Worm (Caenorhabditis elegans) whole organism, young adult: ENCODE data around the gene Y53C12A.6.
A peak's percentile ranks its signal among the peaks of the same experiment; 100 is the strongest.

ENCODE experiments used
- F22D6.2 ChIP-seq: sonication (generic microtip); optimal IDR thresholded peaks from 2 replicates; lab custom pipeline; 2016; ENCODE audit warnings: mild to moderate bottlenecking, missing genetic modification characterization, missing compliant biosample characterization
- F23B12.7 ChIP-seq: sonication (generic microtip); optimal IDR thresholded peaks from 2 replicates; lab custom pipeline; 2017; ENCODE audit warnings: missing genetic modification characterization, mild to moderate bottlenecking, missing compliant biosample characterization, antibody characterized with exemption, moderate library complexity; ENCODE audit not compliant: insufficient read depth
- F49E8.2 ChIP-seq: sonication (generic microtip); optimal IDR thresholded peaks from 3 replicates; lab custom pipeline; 2017; ENCODE audit warnings: missing genetic modification characterization, mild to moderate bottlenecking, missing compliant biosample characterization, antibody characterized with exemption, moderate library complexity; ENCODE audit not compliant: insufficient read depth
- T26A5.8 ChIP-seq: sonication (generic microtip); optimal IDR thresholded peaks from 2 replicates; lab custom pipeline; 2016; ENCODE audit warnings: missing genetic modification characterization, missing compliant biosample characterization
- Y53F4B.3 ChIP-seq: fragments of 200-800 bp; sonication (Bioruptor generic); IDR thresholded peaks from 2 replicates; pipeline ENCODE4 v1.3.6; 2022; ENCODE audit warnings: missing genetic modification reagents, missing genetic modification characterization, missing compliant biosample characterization
- ZK185.1 ChIP-seq: sonication (generic microtip); optimal IDR thresholded peaks from 2 replicates; lab custom pipeline; 2016; ENCODE audit warnings: mild to moderate bottlenecking, missing genetic modification characterization, missing compliant biosample characterization; ENCODE audit not compliant: poor library complexity, severe bottlenecking
- akir-1 ChIP-seq: fragments of 200-800 bp; sonication (Bioruptor generic); optimal IDR thresholded peaks from 2 replicates; lab custom pipeline; 2018; ENCODE audit warnings: mild to moderate bottlenecking, missing genetic modification characterization, moderate library complexity, missing compliant biosample characterization
- aptf-2 ChIP-seq: fragments of 200-800 bp; sonication (Bioruptor generic); conservative IDR thresholded peaks from 2 replicates; pipeline ENCODE4 v1.3.6; 2022; ENCODE audit warnings: missing genetic modification reagents, missing genetic modification characterization, missing compliant biosample characterization
- aptf-3 ChIP-seq: fragments of 200-800 bp; sonication (Bioruptor generic); IDR thresholded peaks from 2 replicates; pipeline ENCODE4 v1.3.6; 2022; ENCODE audit warnings: missing genetic modification characterization, missing compliant biosample characterization
- atf-7 ChIP-seq: sonication (generic microtip); optimal IDR thresholded peaks from 2 replicates; lab custom pipeline; 2017; ENCODE audit warnings: mild to moderate bottlenecking, missing genetic modification characterization, missing compliant biosample characterization
- athp-1 ChIP-seq: sonication (generic microtip); optimal IDR thresholded peaks from 2 replicates; lab custom pipeline; 2017; ENCODE audit warnings: mild to moderate bottlenecking, missing genetic modification characterization, missing compliant biosample characterization
- attf-3 ChIP-seq: fragments of 200-800 bp; sonication (Bioruptor generic); conservative IDR thresholded peaks from 2 replicates; pipeline ENCODE4 v1.3.6; 2022; ENCODE audit warnings: missing genetic modification reagents, missing genetic modification characterization, missing compliant biosample characterization
- attf-6 ChIP-seq: fragments of 200-800 bp; sonication (Bioruptor generic); IDR thresholded peaks from 2 replicates; pipeline ENCODE4 v1.3.6; 2022; ENCODE audit warnings: missing genetic modification reagents, missing genetic modification characterization, missing compliant biosample characterization
- bed-2 ChIP-seq: fragments of 200-800 bp; sonication (Bioruptor generic); IDR thresholded peaks from 2 replicates; pipeline ENCODE4 v1.3.6; 2022; ENCODE audit warnings: missing genetic modification reagents, missing genetic modification characterization, missing compliant biosample characterization
- cebp-2 ChIP-seq: fragments of 200-800 bp; sonication (Bioruptor generic); IDR thresholded peaks from 2 replicates; pipeline ENCODE4 v1.3.6; 2022; ENCODE audit warnings: missing genetic modification characterization, missing compliant biosample characterization
- dox-1 ChIP-seq: fragments of 200-800 bp; sonication (Bioruptor generic); IDR thresholded peaks from 2 replicates; pipeline ENCODE4 v1.3.6; 2022; ENCODE audit warnings: missing genetic modification reagents, missing genetic modification characterization, missing compliant biosample characterization
- dpl-1 ChIP-seq: fragments of 150-350 bp; optimal IDR thresholded peaks from 2 replicates; lab custom pipeline; 2014; ENCODE audit warnings: missing biosample characterization, missing genetic modification reagents, missing genetic modification characterization
- efl-1 ChIP-seq: fragments of 150-350 bp; optimal IDR thresholded peaks from 2 replicates; lab custom pipeline; 2014; ENCODE audit warnings: missing biosample characterization, missing genetic modification reagents, missing genetic modification characterization
- egl-18 ChIP-seq: fragments of 200-800 bp; sonication (Bioruptor generic); IDR thresholded peaks from 2 replicates; pipeline ENCODE4 v1.3.6; 2022; ENCODE audit warnings: missing genetic modification reagents, missing genetic modification characterization, missing compliant biosample characterization
- egrh-3 ChIP-seq: fragments of 200-800 bp; sonication (Bioruptor generic); IDR thresholded peaks from 2 replicates; pipeline ENCODE4 v1.3.6; 2022; ENCODE audit warnings: missing genetic modification reagents, missing genetic modification characterization, missing compliant biosample characterization
- ets-4 ChIP-seq: fragments of 200-800 bp; sonication (Bioruptor generic); optimal IDR thresholded peaks from 2 replicates; lab custom pipeline; 2018; ENCODE audit warnings: mild to moderate bottlenecking, missing genetic modification characterization, missing compliant biosample characterization
- him-1 ChIP-seq: sonication (generic microtip); optimal IDR thresholded peaks from 2 replicates; lab custom pipeline; 2016; ENCODE audit warnings: missing genotype, missing genetic modification reagents, missing genetic modification characterization, missing compliant biosample characterization
- hlh-12 ChIP-seq: sonication (generic microtip); optimal IDR thresholded peaks from 2 replicates; lab custom pipeline; 2016; ENCODE audit warnings: missing genetic modification characterization, missing compliant biosample characterization
- hrde-1 ChIP-seq: sonication (generic microtip); optimal IDR thresholded peaks from 2 replicates; lab custom pipeline; 2016; ENCODE audit warnings: missing genetic modification characterization, mild to moderate bottlenecking, missing compliant biosample characterization, moderate library complexity, missing genotype, missing genetic modification reagents, borderline replicate concordance
- lag-1 ChIP-seq: fragments of 200-800 bp; sonication (Bioruptor generic); IDR thresholded peaks from 2 replicates; pipeline ENCODE4 v1.3.6; 2022; ENCODE audit warnings: missing genetic modification reagents, missing genetic modification characterization, missing compliant biosample characterization
- lin-26 ChIP-seq: fragments of 200-800 bp; sonication (Bioruptor generic); IDR thresholded peaks from 2 replicates; pipeline ENCODE4 v1.3.6; 2022; ENCODE audit warnings: missing genetic modification reagents, missing genetic modification characterization, missing compliant biosample characterization
- lin-35 ChIP-seq, 3 experiments: fragments of 150-350 bp in 2 of 3; sonication (generic microtip) in 1 of 3; optimal IDR thresholded peaks; 2 replicates each; lab custom pipeline; 2014 to 2018; ENCODE audit warnings: missing biosample characterization in 3 of 3, missing genetic modification characterization in 3 of 3, missing genetic modification reagents in 3 of 3
- lin-40 ChIP-seq: sonication (generic microtip); optimal IDR thresholded peaks from 2 replicates; lab custom pipeline; 2016; ENCODE audit warnings: missing genetic modification characterization, mild to moderate bottlenecking, missing compliant biosample characterization, missing genotype, missing genetic modification reagents
- lin-54 ChIP-seq: fragments of 200-800 bp; sonication (Bioruptor generic); optimal IDR thresholded peaks from 2 replicates; lab custom pipeline; 2018; ENCODE audit warnings: mild to moderate bottlenecking, missing genetic modification characterization, missing compliant biosample characterization
- lir-1 ChIP-seq: fragments of 200-800 bp; sonication (Bioruptor generic); conservative IDR thresholded peaks from 2 replicates; pipeline ENCODE4 v1.3.6; 2022; ENCODE audit warnings: missing genetic modification reagents, missing genetic modification characterization, missing compliant biosample characterization
- lsy-27 ChIP-seq: sonication (generic microtip); optimal IDR thresholded peaks from 2 replicates; lab custom pipeline; 2017; ENCODE audit warnings: missing genetic modification characterization, mild to moderate bottlenecking, missing compliant biosample characterization, antibody characterized with exemption, missing genotype, borderline replicate concordance; ENCODE audit not compliant: insufficient read depth
- madf-10 ChIP-seq: sonication (generic microtip); optimal IDR thresholded peaks from 2 replicates; lab custom pipeline; 2016; ENCODE audit warnings: mild to moderate bottlenecking, missing genetic modification characterization, missing compliant biosample characterization
- madf-3 ChIP-seq: fragments of 200-800 bp; sonication (Bioruptor generic); IDR thresholded peaks from 2 replicates; pipeline ENCODE4 v1.3.6; 2022; ENCODE audit warnings: missing genetic modification reagents, missing genetic modification characterization, missing compliant biosample characterization
- madf-8 ChIP-seq: fragments of 200-800 bp; sonication (Bioruptor generic); conservative IDR thresholded peaks from 2 replicates; pipeline ENCODE4 v1.3.6; 2022; ENCODE audit warnings: missing genetic modification reagents, missing genetic modification characterization, missing compliant biosample characterization
- mcd-1 ChIP-seq: fragments of 200-800 bp; sonication (Bioruptor generic); IDR thresholded peaks from 2 replicates; pipeline ENCODE4 v1.3.6; 2022; ENCODE audit warnings: missing genetic modification reagents, missing genetic modification characterization, missing compliant biosample characterization
- mes-4 ChIP-seq: sonication (generic microtip); optimal IDR thresholded peaks from 2 replicates; lab custom pipeline; 2016; ENCODE audit warnings: missing genotype, missing genetic modification characterization, missing compliant biosample characterization
- nfyb-1 ChIP-seq: fragments of 200-800 bp; sonication (Bioruptor generic); IDR thresholded peaks from 2 replicates; pipeline ENCODE4 v1.3.6; 2022; ENCODE audit warnings: missing genetic modification reagents, missing genetic modification characterization, missing compliant biosample characterization
- nhr-90 ChIP-seq: sonication (generic microtip); optimal IDR thresholded peaks from 2 replicates; lab custom pipeline; 2016; ENCODE audit warnings: missing genotype, mild to moderate bottlenecking, missing genetic modification characterization, missing compliant biosample characterization
- pha-4 ChIP-seq: fragments of 150-350 bp; sonication (generic microtip); optimal IDR thresholded peaks from 2 replicates; lab custom pipeline; 2014; ENCODE audit warnings: missing biosample characterization, missing genetic modification reagents, missing genetic modification characterization
- repo-1 ChIP-seq: sonication (generic microtip); optimal IDR thresholded peaks from 2 replicates; lab custom pipeline; 2017; ENCODE audit warnings: mild to moderate bottlenecking, missing genetic modification characterization, missing compliant biosample characterization
- rpc-1 ChIP-seq, 2 experiments: fragments of 150-350 bp in 1 of 2; sonication (generic microtip) in 1 of 2; optimal IDR thresholded peaks; 2 replicates each; lab custom pipeline; 2014 to 2018; ENCODE audit warnings: missing biosample characterization in 1 of 2, missing genetic modification characterization in 1 of 2, missing genetic modification reagents in 1 of 2, missing genotype in 1 of 2
- tbp1 ChIP-seq: fragments of 200-800 bp; sonication (Bioruptor generic); optimal IDR thresholded peaks from 2 replicates; lab custom pipeline; 2018; ENCODE audit warnings: mild to moderate bottlenecking, missing genetic modification characterization, missing compliant biosample characterization
- zim-3 ChIP-seq: sonication (generic microtip); optimal IDR thresholded peaks from 2 replicates; lab custom pipeline; 2017; ENCODE audit warnings: mild to moderate bottlenecking, missing genetic modification characterization, moderate library complexity, missing compliant biosample characterization
- ztf-18 ChIP-seq: sonication (generic microtip); optimal IDR thresholded peaks from 2 replicates; lab custom pipeline; 2016; ENCODE audit warnings: missing genotype, mild to moderate bottlenecking, missing genetic modification characterization, missing compliant biosample characterization

Y53C12A.6 gene

ce11 chrII:9713083-9713482 lies 4.7 kb downstream of the Y53C12A.6 start (continued):
- peak; percentile 46 for TF ChIP-seq ztf-18
- no peak for TF ChIP-seq dox-1
- TF ChIP-seq cebp-2 (GFP tag; lab: Robert Waterston, UW) = no peak
- TF ChIP-seq bed-2 (GFP tag; lab: Robert Waterston, UW) = no peak
- TF ChIP-seq athp-1 (tag; lab: Kevin White, UChicago) = peak; percentile 25
- peak; percentile 20; the same call in 1 of the 2 replicates for TF ChIP-seq Y53F4B.3 (GFP tag; lab: Robert Waterston, UW)
- no peak for TF ChIP-seq madf-8 (GFP tag; lab: Robert Waterston, UW)
- no peak for TF ChIP-seq hlh-12 (tag; lab: Kevin White, UChicago)
- no peak for TF ChIP-seq aptf-2 (GFP tag; lab: Robert Waterston, UW)
- TF ChIP-seq lin-40 (tag; lab: Kevin White, UChicago) = no peak
- TF ChIP-seq, all 124 proteins: peak for 28

DNA sequence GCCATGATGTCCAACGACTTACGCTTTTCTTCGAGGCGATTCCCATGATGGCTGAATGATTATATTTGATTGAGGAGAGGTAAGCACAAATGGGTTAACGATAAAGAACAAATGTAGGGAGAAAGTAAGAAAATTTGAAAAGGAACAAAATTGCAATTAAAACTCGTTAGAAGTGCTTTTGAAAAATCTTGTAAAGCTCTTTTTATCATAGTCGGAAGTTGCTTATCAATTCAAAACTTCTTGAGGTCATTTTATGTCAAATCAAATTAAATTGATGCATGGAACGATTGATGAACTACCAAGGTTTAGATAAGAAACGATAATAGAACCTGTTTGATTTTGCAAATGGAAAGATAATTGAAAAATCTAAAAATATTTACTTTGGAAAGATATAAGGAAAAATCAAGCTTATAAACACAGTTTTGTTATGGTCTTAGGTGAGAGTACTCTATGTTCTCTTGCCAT lies 8.9 kb downstream of the Y53C12A.6 start, which contains the start of gene glt-5:
glt-5 (minus strand) TSS at position 51 of the 465 bp plus-strand sequence.
- TF ChIP-seq aptf-2 (GFP tag; lab: Robert Waterston, UW) (no peak), hrde-1 (tag; lab: Kevin White, UChicago) (no peak), ZK185.1 (tag; lab: Kevin White, UChicago) (no peak), lir-1 (GFP tag; lab: Robert Waterston, UW) (no peak), lin-26 (GFP tag; lab: Robert Waterston, UW) (no peak), F22D6.2 (tag; lab: Kevin White, UChicago) (no peak)

- TF ChIP-seq lsy-27 (tag; lab: Kevin White, UChicago) (no peak), egrh-3 (GFP tag; lab: Robert Waterston, UW) (no peak), efl-1 (GFP tag; lab: Kevin White, UChicago) (peak; percentile 43), him-1 (tag; lab: Kevin White, UChicago) (no peak), tbp1 (GFP tag; lab: Kevin White, UChicago) (no peak), mcd-1 (GFP tag; lab: Robert Waterston, UW) (peak; percentile 78), Y53F4B.3 (GFP tag; lab: Robert Waterston, UW) (no peak), madf-10 (no peak), cebp-2 (GFP tag; lab: Robert Waterston, UW) (no peak), akir-1 (GFP tag; lab: Kevin White, UChicago) (no peak), dpl-1 (peak; percentile 8), repo-1 (no peak), T26A5.8 (no peak), nfyb-1 (GFP tag; lab: Robert Waterston, UW) (no peak), rpc-1 (optimal IDR thresholded peaks at IDR 0.05; lab: Kevin White, UChicago) (no peak), rpc-1 (tag; optimal IDR thresholded peaks at IDR 0.05; lab: Kevin White, UChicago) (no peak), nhr-90 (no peak), bed-2 (GFP tag; lab: Robert Waterston, UW) (no peak), lag-1 (GFP tag; lab: Robert Waterston, UW) (no peak), mes-4 (tag; lab: Kevin White, UChicago) (no peak), madf-3 (no peak), attf-6 (GFP tag; lab: Robert Waterston, UW) (no peak), lin-54 (GFP tag; lab: Kevin White, UChicago) (peak; percentile 79), aptf-3 (GFP tag; lab: Robert Waterston, UW) (no peak), ets-4 (no peak), atf-7 (tag; lab: Kevin White, UChicago) (no peak), egl-18 (GFP tag; lab: Robert Waterston, UW) (no peak), pha-4 (tag; lab: Kevin White, UChicago) (no peak), lin-35 (GFP tag; optimal IDR thresholded peaks at IDR 0.05; lab: Kevin White, UChicago) (peak in 1 of 3 experiments; percentile 72), zim-3 (tag; lab: Kevin White, UChicago) (no peak), attf-3 (no peak), F49E8.2 (tag; lab: Kevin White, UChicago) (no peak), F23B12.7 (peak; percentile 32)
Observed at ce11 chrII:9706207-9706606, 11.6 kb downstream of the Y53C12A.6 start, which contains the start of gene Y53C12A.3. Gene Y53C12A.3, minus strand, starts transcription at chrII:9706240.
